Worm (Caenorhabditis elegans) whole organism, midembryonic: ENCODE data around the gene lurp-4.

Source experiments
- T22C8.4 ChIP-seq: fragments of 200-800 bp; sonication (Bioruptor generic); IDR thresholded peaks from 2 replicates; pipeline ENCODE4 v1.3.6; 2022; ENCODE audit warnings: missing genetic modification characterization, missing compliant biosample characterization
- cog-1 ChIP-seq: sonication (generic microtip); optimal IDR thresholded peaks from 2 replicates; lab custom pipeline; 2016; ENCODE audit warnings: missing genetic modification characterization, missing compliant biosample characterization
- flt-1 ChIP-seq: fragments of 200-800 bp; sonication (Bioruptor generic); IDR thresholded peaks from 2 replicates; pipeline ENCODE4 v1.3.6; 2022; ENCODE audit warnings: missing genetic modification characterization, missing compliant biosample characterization
- klf-2 ChIP-seq: fragments of 200-800 bp; sonication (Bioruptor generic); conservative IDR thresholded peaks from 2 replicates; pipeline ENCODE4 v1.3.6; 2022; ENCODE audit warnings: missing genetic modification reagents, missing genetic modification characterization, missing compliant biosample characterization
- med-1 ChIP-seq: sonication (generic microtip); optimal IDR thresholded peaks from 2 replicates; lab custom pipeline; 2017; ENCODE audit warnings: missing genetic modification characterization, mild to moderate bottlenecking, missing compliant biosample characterization, antibody characterized with exemption, missing genetic modification reagents; ENCODE audit not compliant: insufficient read depth
- ref-1 ChIP-seq: fragments of 200-800 bp; sonication (Bioruptor generic); conservative IDR thresholded peaks from 2 replicates; pipeline ENCODE4 v1.3.6; 2022; ENCODE audit warnings: missing genetic modification reagents, missing genetic modification characterization, missing compliant biosample characterization
- tab-1 ChIP-seq: fragments of 200-800 bp; sonication (Bioruptor generic); IDR thresholded peaks from 2 replicates; pipeline ENCODE4 v1.3.6; 2022; ENCODE audit warnings: missing genetic modification characterization, missing compliant biosample characterization
- ztf-23 ChIP-seq: fragments of 200-800 bp; sonication (Bioruptor generic); IDR thresholded peaks from 2 replicates; pipeline ENCODE4 v1.3.6; 2022; ENCODE audit warnings: missing genetic modification reagents, missing genetic modification characterization, missing compliant biosample characterization
- ztf-29 ChIP-seq: fragments of 200-800 bp; sonication (Bioruptor generic); IDR thresholded peaks from 2 replicates; pipeline ENCODE4 v1.3.6; 2022; ENCODE audit warnings: missing genetic modification reagents, missing genetic modification characterization, missing compliant biosample characterization

Gene lurp-4

ce11 chrV:13061836-13062235, 30.6 kb upstream of the lurp-4 start, which contains the start of gene F42E8.1:
F42E8.1 (plus strand) TSS chrV:13062136.
- TF ChIP-seq klf-2 (no peak), ref-1 (GFP tag; lab: Robert Waterston, UW) (no peak), flt-1 (GFP tag; lab: Robert Waterston, UW) (no peak), ztf-23 (GFP tag; lab: Robert Waterston, UW) (no peak), med-1 (GFP tag; lab: Kevin White, UChicago) (no peak), cog-1 (tag; lab: Kevin White, UChicago) (no peak), tab-1 (GFP tag; lab: Robert Waterston, UW) (no peak), ztf-29 (GFP tag; lab: Robert Waterston, UW) (no peak), T22C8.4 (GFP tag; lab: Robert Waterston, UW) (no peak)

DNA sequence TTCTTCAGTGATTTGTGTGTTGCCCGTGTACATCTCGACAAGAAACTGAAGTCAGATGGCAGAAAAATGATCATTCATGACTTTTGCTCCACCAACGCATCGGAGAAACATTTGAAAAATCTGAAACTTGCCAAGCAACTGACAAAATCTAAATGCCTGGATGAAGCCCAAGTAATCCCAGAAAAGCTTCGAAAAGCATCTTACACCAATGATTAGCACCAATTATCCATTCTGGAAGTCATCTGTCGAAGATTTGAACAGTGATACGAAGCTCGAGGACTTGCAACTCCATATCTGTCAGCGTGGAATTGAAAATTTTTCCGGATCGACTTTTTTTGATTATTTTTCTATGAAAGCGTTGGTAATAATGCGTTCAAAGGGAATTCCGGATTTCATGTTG, 29.0 kb upstream of the lurp-4 start:
- TF ChIP-seq flt-1 (GFP tag; lab: Robert Waterston, UW) (no peak), tab-1 (GFP tag; lab: Robert Waterston, UW) (no peak), ztf-23 (GFP tag; lab: Robert Waterston, UW) (no peak), cog-1 (tag; lab: Kevin White, UChicago) (no peak), ztf-29 (GFP tag; lab: Robert Waterston, UW) (no peak), ref-1 (GFP tag; lab: Robert Waterston, UW) (no peak), T22C8.4 (GFP tag; lab: Robert Waterston, UW) (no peak), med-1 (GFP tag; lab: Kevin White, UChicago) (no peak), klf-2 (no peak)

- TF ChIP-seq klf-2 (no peak), T22C8.4 (GFP tag; lab: Robert Waterston, UW) (no peak), cog-1 (tag; lab: Kevin White, UChicago) (no peak), ref-1 (GFP tag; lab: Robert Waterston, UW) (no peak), ztf-23 (GFP tag; lab: Robert Waterston, UW) (no peak), flt-1 (GFP tag; lab: Robert Waterston, UW) (no peak), tab-1 (GFP tag; lab: Robert Waterston, UW) (no peak), ztf-29 (GFP tag; lab: Robert Waterston, UW) (no peak), med-1 (GFP tag; lab: Kevin White, UChicago) (no peak)
These were observed 28.3 kb upstream of the lurp-4 start for ce11 chrV:13064164-13064563.

DNA sequence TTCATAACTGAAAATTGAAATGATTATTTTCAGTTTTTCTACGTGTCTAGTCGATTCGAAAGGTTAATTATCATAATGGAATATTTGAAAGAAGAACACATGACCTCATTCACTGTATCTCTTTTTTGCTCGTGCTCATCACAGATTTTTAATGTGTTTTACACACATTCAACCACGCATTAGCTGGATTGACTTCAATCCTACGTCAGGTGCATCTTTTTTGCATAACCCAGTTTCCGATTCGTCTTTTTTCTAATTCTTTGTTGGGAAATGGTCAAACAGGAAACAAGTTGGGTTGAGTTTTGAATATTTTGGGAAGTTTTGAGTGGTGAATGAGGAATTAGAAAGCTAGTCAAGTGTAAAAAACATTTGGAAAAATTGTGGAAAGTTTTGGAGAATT, 22.2 kb upstream of the lurp-4 start:
- TF ChIP-seq tab-1 (GFP tag; lab: Robert Waterston, UW) = no peak
- TF ChIP-seq ztf-29 (GFP tag; lab: Robert Waterston, UW) = no peak
- no peak for TF ChIP-seq klf-2
- no peak for TF ChIP-seq flt-1 (GFP tag; lab: Robert Waterston, UW)
- no peak for TF ChIP-seq cog-1 (tag; lab: Kevin White, UChicago)
- no peak for TF ChIP-seq med-1 (GFP tag; lab: Kevin White, UChicago)
- no peak for TF ChIP-seq ztf-23 (GFP tag; lab: Robert Waterston, UW)
- no peak for TF ChIP-seq T22C8.4 (GFP tag; lab: Robert Waterston, UW)
- no peak for TF ChIP-seq ref-1 (GFP tag; lab: Robert Waterston, UW)

ce11 chrV:13071052-13071451, 21.4 kb upstream of the lurp-4 start, which contains the start of gene C34B4.3:
C34B4.3 (minus strand) TSS chrV:13071152.
- no peak for TF ChIP-seq T22C8.4 (GFP tag; lab: Robert Waterston, UW)
- no peak for TF ChIP-seq ztf-23 (GFP tag; lab: Robert Waterston, UW)
- no peak for TF ChIP-seq flt-1 (GFP tag; lab: Robert Waterston, UW)
- no peak for TF ChIP-seq cog-1 (tag; lab: Kevin White, UChicago)
- no peak for TF ChIP-seq ref-1 (GFP tag; lab: Robert Waterston, UW)

- TF ChIP-seq med-1 (GFP tag; lab: Kevin White, UChicago) = no peak
- no peak for TF ChIP-seq ref-1 (GFP tag; lab: Robert Waterston, UW)
- TF ChIP-seq T22C8.4 (GFP tag; lab: Robert Waterston, UW) = no peak
- no peak for TF ChIP-seq ztf-29 (GFP tag; lab: Robert Waterston, UW)
- no peak for TF ChIP-seq klf-2
- no peak for TF ChIP-seq flt-1 (GFP tag; lab: Robert Waterston, UW)
- TF ChIP-seq cog-1 (tag; lab: Kevin White, UChicago) = no peak
- no peak for TF ChIP-seq tab-1 (GFP tag; lab: Robert Waterston, UW)
- TF ChIP-seq ztf-23 (GFP tag; lab: Robert Waterston, UW) = no peak
These were observed 19.3 kb upstream of the lurp-4 start for ce11 chrV:13073145-13073544.

DNA sequence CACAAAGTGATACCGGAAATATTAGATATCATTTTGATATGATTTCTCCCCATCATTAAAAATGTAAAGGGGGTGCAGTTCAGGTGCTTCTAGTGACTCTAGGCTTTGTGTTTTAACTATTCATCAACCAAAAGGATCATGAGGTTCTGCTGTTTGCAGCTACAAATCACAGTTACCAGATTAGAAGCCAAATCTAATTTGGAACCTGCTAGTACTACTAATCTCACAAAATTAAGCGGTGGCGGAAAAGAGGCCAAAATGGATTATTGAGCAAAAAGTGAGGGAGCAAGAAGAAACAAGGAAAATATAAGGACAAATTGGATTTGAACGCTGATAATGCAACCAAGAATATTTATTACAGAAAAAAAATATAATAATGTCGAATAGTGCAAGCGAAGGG, 18.3 kb upstream of the lurp-4 start:
- TF ChIP-seq T22C8.4 (GFP tag; lab: Robert Waterston, UW) (no peak), ztf-29 (GFP tag; lab: Robert Waterston, UW) (no peak), cog-1 (tag; lab: Kevin White, UChicago) (no peak), ref-1 (GFP tag; lab: Robert Waterston, UW) (no peak), med-1 (GFP tag; lab: Kevin White, UChicago) (no peak), tab-1 (GFP tag; lab: Robert Waterston, UW) (no peak), klf-2 (no peak), ztf-23 (GFP tag; lab: Robert Waterston, UW) (no peak), flt-1 (GFP tag; lab: Robert Waterston, UW) (no peak)

DNA sequence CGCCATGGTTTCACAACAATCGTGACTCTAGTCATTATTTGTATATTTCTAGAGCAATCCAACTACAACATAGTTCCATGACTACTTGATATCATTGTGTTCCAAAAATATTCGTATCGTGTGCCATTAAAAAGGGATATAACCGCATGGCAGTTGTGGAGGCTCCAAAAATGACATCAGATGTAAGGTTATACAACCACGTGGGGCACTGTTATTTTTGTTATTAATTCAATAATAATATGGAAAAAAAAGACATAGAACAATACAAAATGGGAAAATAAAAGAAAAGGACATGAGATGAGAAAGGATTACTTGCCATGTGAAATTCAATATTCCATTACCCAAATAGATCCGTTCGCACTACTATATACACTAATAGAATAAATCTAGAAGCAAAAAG, 17.0 kb upstream of the lurp-4 start:
- TF ChIP-seq med-1 (GFP tag; lab: Kevin White, UChicago) = no peak
- TF ChIP-seq flt-1 (GFP tag; lab: Robert Waterston, UW) = no peak
- TF ChIP-seq cog-1 (tag; lab: Kevin White, UChicago) = no peak
- no peak for TF ChIP-seq ztf-29 (GFP tag; lab: Robert Waterston, UW)
- no peak for TF ChIP-seq tab-1 (GFP tag; lab: Robert Waterston, UW)
- no peak for TF ChIP-seq ztf-23 (GFP tag; lab: Robert Waterston, UW)
- TF ChIP-seq klf-2 = no peak
- no peak for TF ChIP-seq T22C8.4 (GFP tag; lab: Robert Waterston, UW)
- TF ChIP-seq ref-1 (GFP tag; lab: Robert Waterston, UW) = no peak

ce11 chrV:13081197-13081747, 11.2 kb upstream of the lurp-4 start:
- TF ChIP-seq tab-1 (GFP tag; lab: Robert Waterston, UW) = no peak
- TF ChIP-seq ref-1 (GFP tag; lab: Robert Waterston, UW) = no peak
- TF ChIP-seq ztf-29 (GFP tag; lab: Robert Waterston, UW) = no peak
- no peak for TF ChIP-seq cog-1 (tag; lab: Kevin White, UChicago)
- no peak for TF ChIP-seq T22C8.4 (GFP tag; lab: Robert Waterston, UW)
